Worm (Caenorhabditis elegans) whole organism, L2 larva: ENCODE measurements around the gene gei-6.

ENCODE experiments used
- ama-1 ChIP-seq: fragments of 150-350 bp; optimal IDR thresholded peaks from 2 replicates; lab custom pipeline; 2018; ENCODE audit warnings: inconsistent platforms
- dmd-4 ChIP-seq: sonication (generic microtip); optimal IDR thresholded peaks from 2 replicates; lab custom pipeline; 2017; ENCODE audit warnings: missing biosample characterization, missing genetic modification characterization
- egl-27 ChIP-seq: sonication (generic microtip); optimal IDR thresholded peaks from 3 replicates; lab custom pipeline; 2017; ENCODE audit warnings: missing biosample characterization, missing genetic modification reagents, missing genetic modification characterization
- lin-11 ChIP-seq: fragments of 150-350 bp; sonication (generic microtip); optimal IDR thresholded peaks from 2 replicates; lab custom pipeline; 2014; ENCODE audit warnings: missing biosample characterization, missing genetic modification characterization, inconsistent platforms, mixed read lengths
- lsy-2 ChIP-seq, 2 experiments: fragments of 150-350 bp in 1 of 2; sonication (generic microtip) in 1 of 2; optimal IDR thresholded peaks; 2 replicates each; lab custom pipeline; 2014 to 2017; ENCODE audit warnings: missing biosample characterization in 2 of 2, missing genetic modification characterization in 2 of 2
- mab-5 ChIP-seq: fragments of 150-350 bp; optimal IDR thresholded peaks from 2 replicates; lab custom pipeline; 2014; ENCODE audit warnings: missing biosample characterization, missing genetic modification characterization
- nhr-10 ChIP-seq: sonication (generic microtip); optimal IDR thresholded peaks from 2 replicates; lab custom pipeline; 2017; ENCODE audit warnings: missing biosample characterization, missing genetic modification characterization
- skn-1 ChIP-seq: sonication (generic microtip); optimal IDR thresholded peaks from 2 replicates; lab custom pipeline; 2017; ENCODE audit warnings: missing biosample characterization, missing genetic modification characterization
- snpc-4 ChIP-seq: fragments of 150-350 bp; optimal IDR thresholded peaks from 2 replicates; lab custom pipeline; 2014; ENCODE audit warnings: missing biosample characterization, missing genetic modification characterization
- zag-1 ChIP-seq: fragments of 150-350 bp; optimal IDR thresholded peaks from 2 replicates; lab custom pipeline; 2014; ENCODE audit warnings: missing biosample characterization, missing genetic modification characterization

DNA sequence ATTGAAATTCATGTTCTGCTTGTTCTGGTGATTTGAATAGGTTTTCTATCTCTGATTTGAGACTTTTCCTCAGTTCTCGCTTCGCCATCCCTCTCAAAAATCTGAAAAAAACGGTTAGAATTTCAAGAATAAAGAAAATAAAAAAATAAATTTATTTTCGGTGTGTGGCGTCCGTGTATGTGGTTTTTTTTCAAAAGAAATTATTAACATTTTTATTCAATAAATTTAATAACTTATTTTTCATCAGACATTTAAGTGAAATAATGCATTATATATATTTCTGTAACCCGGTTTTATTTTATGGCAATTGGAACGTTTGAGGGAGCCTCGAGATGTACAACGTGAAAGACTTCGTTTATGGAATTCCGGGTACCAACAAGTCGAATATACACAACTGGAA lies 4.1 kb upstream of the gei-6 start, which contains the start of gene C05C8.5:
- TF ChIP-seq lin-11 (no peak), ama-1 (lab: Kevin White, UChicago) (no peak), snpc-4 (tag; lab: Kevin White, UChicago) (no peak), egl-27 (tag; lab: Kevin White, UChicago) (no peak), mab-5 (tag; lab: Kevin White, UChicago) (no peak), zag-1 (tag; lab: Kevin White, UChicago) (no peak), lsy-2 (tag; optimal IDR thresholded peaks at IDR 0.05; lab: Kevin White, UChicago) (no peak), dmd-4 (no peak), nhr-10 (tag; lab: Kevin White, UChicago) (no peak), skn-1 (tag; lab: Kevin White, UChicago) (no peak)
